Fruit fly (Drosophila melanogaster): ENCODE data around the gene dre4.

The dre4 gene

DNA sequence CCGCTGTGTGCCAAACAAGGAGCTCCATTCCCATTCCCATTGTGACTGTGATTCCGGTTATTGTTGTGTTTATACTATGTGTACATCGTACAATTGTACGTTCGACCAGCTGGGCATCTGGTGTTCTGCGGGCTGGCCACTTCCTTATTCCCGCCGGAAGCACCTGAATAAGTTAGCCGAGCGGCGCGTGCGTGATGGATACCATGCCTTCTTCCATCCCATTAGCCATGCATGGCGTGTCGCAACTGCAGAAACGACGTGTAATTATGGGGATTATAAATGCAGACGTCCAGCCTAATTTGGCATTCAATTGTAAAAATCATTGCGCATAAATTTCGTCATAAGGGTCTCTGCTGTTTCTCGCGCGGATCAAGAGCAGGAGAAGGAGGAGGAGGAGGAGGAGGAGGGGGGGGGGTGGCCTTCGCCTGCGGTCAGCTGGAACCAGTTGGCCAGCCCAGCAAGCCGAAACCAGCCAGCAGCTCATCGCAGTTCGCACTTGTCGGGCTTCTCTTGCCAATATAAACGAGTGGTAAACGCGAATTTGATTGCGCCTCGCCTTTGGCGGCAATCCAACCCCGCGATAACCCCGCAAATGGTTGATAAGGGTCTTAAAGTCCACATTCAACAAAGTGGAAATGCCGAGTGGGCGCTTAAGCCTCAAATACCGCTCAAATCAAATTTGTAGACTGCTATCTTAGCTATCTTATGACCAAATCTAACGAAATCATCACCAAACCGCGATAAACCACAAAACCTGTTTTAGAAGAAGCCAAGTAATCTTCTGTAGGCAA lies 9.9 kb downstream of the dre4 start:
- TF ChIP-seq CG12768 (GFP tag; optimal IDR thresholded peaks at IDR 0.05) (no peak), Clk (GFP tag; optimal IDR thresholded peaks at IDR 0.05) (no peak), CG7101 (tag; optimal IDR thresholded peaks at IDR 0.05) (no peak), Mnt (GFP tag; optimal IDR thresholded peaks at IDR 0.05) (no peak), pad (GFP tag; optimal IDR thresholded peaks at IDR 0.05) (no peak), CG1620 (GFP tag; optimal IDR thresholded peaks at IDR 0.05) (no peak), Hr96 (GFP tag; optimal IDR thresholded peaks at IDR 0.05) (no peak), CG11617 (GFP tag; optimal IDR thresholded peaks at IDR 0.05) (no peak), toe (GFP tag; optimal IDR thresholded peaks at IDR 0.05) (no peak)

DNA sequence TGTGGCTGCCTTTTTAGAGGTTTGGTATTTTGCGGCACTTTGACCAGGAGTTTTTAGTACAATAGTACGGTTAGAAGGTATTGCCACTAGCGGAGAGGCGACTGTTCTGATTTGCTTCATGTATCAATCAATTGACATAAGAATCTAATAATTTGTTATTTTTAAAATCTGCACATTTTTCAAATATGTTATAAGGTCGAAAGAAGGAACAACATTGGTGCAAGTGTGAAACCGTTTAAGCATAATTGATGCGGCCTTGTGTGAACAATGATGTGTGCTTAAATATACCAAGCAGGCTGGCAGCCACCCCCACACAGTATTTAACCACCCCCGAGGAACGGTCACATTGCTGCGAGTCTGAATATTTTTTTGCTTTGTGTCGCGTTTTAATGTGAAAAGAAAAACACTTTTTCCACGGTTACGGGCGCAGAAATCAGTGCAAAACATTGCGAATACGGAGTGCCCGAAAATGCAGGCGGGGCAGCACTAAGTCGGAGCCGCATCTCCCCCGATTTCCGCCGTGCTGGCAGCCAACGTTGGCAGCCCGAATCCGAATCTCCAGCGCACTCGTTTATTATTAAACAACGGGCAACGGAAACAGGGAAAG lies 10.9 kb downstream of the dre4 start, which contains the start of the genes HBS1 and CG12025:
TSS of gene HBS1 (minus strand) at position 120 of the 607 bp plus-strand sequence.
TSS of gene CG12025 (plus strand) at position 310 of the 607 bp plus-strand sequence.
- no peak for TF ChIP-seq cic (GFP tag; optimal IDR thresholded peaks at IDR 0.05)
- no peak for TF ChIP-seq CG12768 (GFP tag; optimal IDR thresholded peaks at IDR 0.05)
- TF ChIP-seq Clk (GFP tag; optimal IDR thresholded peaks at IDR 0.05) = no peak
- TF ChIP-seq pad (GFP tag; optimal IDR thresholded peaks at IDR 0.05) = peak; percentile 18
- TF ChIP-seq CG7101 (tag; optimal IDR thresholded peaks at IDR 0.05) = peak; percentile 36
- TF ChIP-seq cnc (optimal IDR thresholded peaks at IDR 0.05) = no peak
- peak; percentile 80 for TF ChIP-seq toe (GFP tag; optimal IDR thresholded peaks at IDR 0.05)
- TF ChIP-seq CG5204 (GFP tag; optimal IDR thresholded peaks at IDR 0.05) = no peak
- no peak for TF ChIP-seq Crg-1 (GFP tag; optimal IDR thresholded peaks at IDR 0.05)
- no peak for TF ChIP-seq CG11617 (GFP tag; optimal IDR thresholded peaks at IDR 0.05)
- TF ChIP-seq Hr96 (GFP tag; optimal IDR thresholded peaks at IDR 0.05) = peak; percentile 58
- peak; percentile 51 for TF ChIP-seq Mnt (GFP tag; optimal IDR thresholded peaks at IDR 0.05)
- peak; percentile 25 for TF ChIP-seq tj (GFP tag; optimal IDR thresholded peaks at IDR 0.05)
- TF ChIP-seq CG7045 (GFP tag; optimal IDR thresholded peaks at IDR 0.05) = peak; percentile 13
- peak; percentile 62 for TF ChIP-seq CG14711 (tag; optimal IDR thresholded peaks at IDR 0.05)
- peak; percentile 38 for TF ChIP-seq bab1 (GFP tag; optimal IDR thresholded peaks at IDR 0.05)
- peak; percentile 52 for TF ChIP-seq CG1620 (GFP tag; optimal IDR thresholded peaks at IDR 0.05)
- TF ChIP-seq kay (GFP tag; ENCODE audit: borderline replicate concordance) = no peak
- peak; percentile 8 for TF ChIP-seq CG33017 (tag; optimal IDR thresholded peaks at IDR 0.05)
- TF ChIP-seq ovo (GFP tag; optimal IDR thresholded peaks at IDR 0.05) = peak; percentile 19

DNA sequence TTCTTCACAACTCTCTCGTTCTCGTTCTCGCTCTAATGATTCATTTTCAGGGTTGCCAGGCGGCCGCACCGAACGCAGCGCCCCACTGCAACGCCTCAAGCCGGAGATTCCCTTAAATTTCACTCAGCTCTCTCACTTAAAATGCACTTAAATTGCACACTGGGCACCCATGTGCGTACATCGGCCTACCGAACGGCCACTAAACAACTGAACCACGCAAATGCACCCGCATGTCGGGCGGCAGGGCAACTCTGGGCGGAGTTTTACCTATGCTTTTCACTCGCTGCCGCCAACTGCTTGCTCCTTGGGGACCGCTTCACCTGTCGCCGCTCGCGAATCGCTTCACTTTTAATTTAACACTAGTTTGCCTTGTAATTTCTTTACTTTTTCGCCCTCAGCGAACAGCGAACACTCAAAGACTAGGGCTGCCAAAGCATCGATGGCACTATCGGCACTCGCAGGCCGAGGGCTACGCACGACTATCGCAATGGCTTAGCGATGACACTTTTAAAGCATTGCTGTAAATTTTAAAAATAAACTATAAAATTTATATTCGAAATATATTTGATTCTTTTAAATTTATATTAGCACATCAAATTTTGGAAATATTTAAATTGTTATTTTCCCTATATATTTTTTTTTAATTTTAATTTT lies 14.2 kb downstream of the dre4 start, which contains the start of gene Rap1:
TSS of gene Rap1 (minus strand) at position 446 of the 654 bp plus-strand sequence.
- TF ChIP-seq CG11617 (GFP tag; optimal IDR thresholded peaks at IDR 0.05) (peak; percentile 50), cic (GFP tag; optimal IDR thresholded peaks at IDR 0.05) (no peak), CG14711 (tag; optimal IDR thresholded peaks at IDR 0.05) (peak; percentile 95), Mnt (GFP tag; optimal IDR thresholded peaks at IDR 0.05) (no peak), Hr96 (GFP tag; optimal IDR thresholded peaks at IDR 0.05) (peak; percentile 64), tj (GFP tag; optimal IDR thresholded peaks at IDR 0.05) (peak; percentile 29), cnc (optimal IDR thresholded peaks at IDR 0.05) (no peak), ovo (GFP tag; optimal IDR thresholded peaks at IDR 0.05) (peak; percentile 9), CG12768 (GFP tag; optimal IDR thresholded peaks at IDR 0.05) (no peak), CG1620 (GFP tag; optimal IDR thresholded peaks at IDR 0.05) (peak; percentile 32), Crg-1 (GFP tag; optimal IDR thresholded peaks at IDR 0.05) (no peak), CG7045 (GFP tag; optimal IDR thresholded peaks at IDR 0.05) (peak; percentile 56), bab1 (GFP tag; optimal IDR thresholded peaks at IDR 0.05) (peak; percentile 72), CG7101 (tag; optimal IDR thresholded peaks at IDR 0.05) (peak; percentile 3), pad (GFP tag; optimal IDR thresholded peaks at IDR 0.05) (peak; percentile 45), toe (GFP tag; optimal IDR thresholded peaks at IDR 0.05) (peak; percentile 67), Clk (GFP tag; optimal IDR thresholded peaks at IDR 0.05) (peak; percentile 41), CG5204 (GFP tag; optimal IDR thresholded peaks at IDR 0.05) (no peak), kay (GFP tag; ENCODE audit: borderline replicate concordance) (peak; percentile 79), CG33017 (tag; optimal IDR thresholded peaks at IDR 0.05) (no peak)

DNA sequence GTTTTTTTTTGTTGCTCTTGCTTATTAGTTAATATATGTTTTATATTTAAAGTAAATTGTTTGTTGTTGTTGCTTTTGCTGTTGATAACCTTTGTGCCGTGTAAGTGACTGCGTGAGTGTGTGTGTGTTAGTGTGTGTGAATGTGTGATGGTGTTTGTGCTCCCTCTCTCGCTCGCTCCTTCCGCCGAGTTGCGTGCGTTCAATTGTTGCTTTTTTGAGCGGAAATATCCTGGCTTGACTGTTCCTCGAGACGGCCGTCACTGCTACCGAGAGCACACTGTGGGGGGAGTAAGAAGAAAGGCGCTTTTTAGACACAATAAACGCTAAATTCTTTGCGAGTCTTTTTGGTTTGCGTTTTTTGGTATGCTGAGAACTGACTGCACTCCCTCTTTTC lies 14.7 kb downstream of the dre4 start:
- TF ChIP-seq CG7045 (GFP tag; optimal IDR thresholded peaks at IDR 0.05) (no peak), Mnt (GFP tag; optimal IDR thresholded peaks at IDR 0.05) (no peak), bab1 (GFP tag; optimal IDR thresholded peaks at IDR 0.05) (peak; percentile 37), tj (GFP tag; optimal IDR thresholded peaks at IDR 0.05) (no peak), Hr96 (GFP tag; optimal IDR thresholded peaks at IDR 0.05) (no peak), ovo (GFP tag; optimal IDR thresholded peaks at IDR 0.05) (no peak), CG12768 (GFP tag; optimal IDR thresholded peaks at IDR 0.05) (peak; percentile 22), cic (GFP tag; optimal IDR thresholded peaks at IDR 0.05) (peak; percentile 13), CG14711 (tag; optimal IDR thresholded peaks at IDR 0.05) (no peak), toe (GFP tag; optimal IDR thresholded peaks at IDR 0.05) (no peak)

DNA sequence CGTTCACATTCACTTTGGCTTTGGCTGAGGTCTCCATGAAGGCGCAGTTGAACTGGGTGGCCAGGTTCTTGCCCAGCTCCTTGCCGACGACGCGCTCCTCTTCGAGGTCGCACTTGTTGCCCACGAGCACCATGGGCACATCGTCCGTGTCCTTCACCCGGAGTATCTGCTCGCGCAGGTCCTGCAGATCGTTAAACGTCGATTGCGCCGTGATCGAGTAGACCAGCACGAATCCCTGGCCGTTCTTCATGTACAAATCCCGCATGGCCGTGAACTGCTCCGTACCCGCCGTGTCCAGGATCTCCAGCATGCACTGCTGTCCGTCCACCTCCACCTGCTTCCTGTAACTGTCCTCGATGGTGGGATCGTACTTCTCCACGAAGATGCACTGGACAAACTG lies 15.4 kb downstream of the dre4 start:
- no peak for TF ChIP-seq tj (GFP tag; optimal IDR thresholded peaks at IDR 0.05)
- no peak for TF ChIP-seq CG33017 (tag; optimal IDR thresholded peaks at IDR 0.05)
- no peak for TF ChIP-seq Crg-1 (GFP tag; optimal IDR thresholded peaks at IDR 0.05)
- no peak for TF ChIP-seq cic (GFP tag; optimal IDR thresholded peaks at IDR 0.05)
- TF ChIP-seq kay (GFP tag; ENCODE audit: borderline replicate concordance) = no peak
- no peak for TF ChIP-seq Clk (GFP tag; optimal IDR thresholded peaks at IDR 0.05)
- TF ChIP-seq toe (GFP tag; optimal IDR thresholded peaks at IDR 0.05) = no peak
- TF ChIP-seq Mnt (GFP tag; optimal IDR thresholded peaks at IDR 0.05) = no peak
